Worm (Caenorhabditis elegans) whole organism, late embryonic: ENCODE measurements around the gene snt-7.

Source experiments
- ama-1 ChIP-seq: fragments of 150-350 bp; optimal IDR thresholded peaks from 2 replicates; lab custom pipeline; 2014
- ceh-6 ChIP-seq: fragments of 200-800 bp; sonication (Bioruptor generic); optimal IDR thresholded peaks from 2 replicates; lab custom pipeline; 2018; ENCODE audit warnings: mild to moderate bottlenecking, missing genetic modification characterization, missing compliant biosample characterization
- dve-1 ChIP-seq: sonication (generic microtip); optimal IDR thresholded peaks from 2 replicates; lab custom pipeline; 2017; ENCODE audit warnings: antibody characterized with exemption, mild to moderate bottlenecking, missing genetic modification characterization, missing compliant biosample characterization
- lin-11 ChIP-seq: fragments of 200-800 bp; sonication (Bioruptor generic); optimal IDR thresholded peaks from 2 replicates; lab custom pipeline; 2018; ENCODE audit warnings: mild to moderate bottlenecking, missing genetic modification characterization, missing compliant biosample characterization
- nfya-1 ChIP-seq: sonication (generic microtip); optimal IDR thresholded peaks from 2 replicates; lab custom pipeline; 2017; ENCODE audit warnings: missing genetic modification characterization, mild to moderate bottlenecking, missing compliant biosample characterization, antibody characterized with exemption, moderate library complexity
- pha-4 ChIP-seq: fragments of 150-350 bp; optimal IDR thresholded peaks from 2 replicates; lab custom pipeline; 2018; ENCODE audit warnings: missing biosample characterization, missing genetic modification reagents, missing genetic modification characterization
- sox-4 ChIP-seq: sonication (generic microtip); optimal IDR thresholded peaks from 2 replicates; lab custom pipeline; 2017; ENCODE audit warnings: mild to moderate bottlenecking, missing genetic modification characterization, inconsistent platforms, missing compliant biosample characterization
- unc-42 ChIP-seq: sonication (generic microtip); optimal IDR thresholded peaks from 2 replicates; lab custom pipeline; 2016; ENCODE audit warnings: missing genotype, missing genetic modification characterization, missing compliant biosample characterization
- unc-86 ChIP-seq: sonication (generic microtip); optimal IDR thresholded peaks from 2 replicates; lab custom pipeline; 2016; ENCODE audit warnings: missing genetic modification characterization, missing compliant biosample characterization
- ztf-16 ChIP-seq: sonication (generic microtip); optimal IDR thresholded peaks from 2 replicates; lab custom pipeline; 2017; ENCODE audit warnings: missing genetic modification characterization, missing compliant biosample characterization

DNA sequence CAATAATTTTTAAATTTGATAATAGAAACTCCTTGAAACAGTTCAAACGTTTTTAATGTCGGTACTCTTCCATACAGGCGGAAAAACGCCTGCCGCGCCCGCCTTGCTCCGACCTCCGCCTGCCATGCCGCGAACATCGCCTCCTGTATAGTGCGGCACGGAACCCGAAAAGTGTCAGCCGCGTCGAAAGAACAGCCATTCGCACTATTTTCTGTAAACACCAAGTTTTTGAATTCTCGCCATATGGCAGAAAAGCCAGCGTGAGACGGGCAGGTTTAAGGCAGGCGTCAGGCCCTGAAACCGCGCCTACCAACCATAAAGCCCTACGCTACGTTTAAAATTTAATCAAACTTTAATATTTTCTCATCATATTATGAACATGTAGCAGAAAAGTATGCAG, 23.8 kb upstream of the snt-7 start:
- TF ChIP-seq unc-42 (tag; lab: Kevin White, UChicago) (no peak), ztf-16 (tag; lab: Kevin White, UChicago) (no peak), nfya-1 (no peak), unc-86 (tag; lab: Kevin White, UChicago) (no peak), dve-1 (tag; lab: Kevin White, UChicago) (no peak), ceh-6 (GFP tag; lab: Kevin White, UChicago) (no peak), ama-1 (lab: Kevin White, UChicago) (no peak), sox-4 (tag; lab: Kevin White, UChicago) (no peak), pha-4 (tag; lab: Kevin White, UChicago) (no peak), lin-11 (tag; lab: Kevin White, UChicago) (no peak)
